Worm (Caenorhabditis elegans) whole organism, young adult: ENCODE data around the gene mrpl-48.

Source experiments
- C06A6.2 ChIP-seq: fragments of 200-800 bp; sonication (Bioruptor generic); conservative IDR thresholded peaks from 2 replicates; pipeline ENCODE4 v1.3.6; 2022; ENCODE audit warnings: missing genetic modification characterization, missing compliant biosample characterization
- Y79H2A.3 ChIP-seq: fragments of 200-800 bp; sonication (Bioruptor generic); conservative IDR thresholded peaks from 2 replicates; pipeline ENCODE4 v1.3.6; 2022; ENCODE audit warnings: missing genetic modification reagents, missing genetic modification characterization, missing compliant biosample characterization
- ama-1 ChIP-seq, 3 experiments: fragments of 150-350 bp in 1 of 3; sonication (generic microtip) in 2 of 3; optimal IDR thresholded peaks; 2 replicates each; lab custom pipeline; 2014 to 2018; ENCODE audit warnings: missing biosample characterization in 2 of 3, missing genetic modification characterization in 2 of 3, missing genetic modification reagents in 2 of 3
- athp-1 ChIP-seq: sonication (generic microtip); optimal IDR thresholded peaks from 2 replicates; lab custom pipeline; 2017; ENCODE audit warnings: mild to moderate bottlenecking, missing genetic modification characterization, missing compliant biosample characterization
- bed-2 ChIP-seq: fragments of 200-800 bp; sonication (Bioruptor generic); IDR thresholded peaks from 2 replicates; pipeline ENCODE4 v1.3.6; 2022; ENCODE audit warnings: missing genetic modification reagents, missing genetic modification characterization, missing compliant biosample characterization
- ccch-3 ChIP-seq: fragments of 200-800 bp; sonication (Bioruptor generic); optimal IDR thresholded peaks from 2 replicates; lab custom pipeline; 2018; ENCODE audit warnings: mild to moderate bottlenecking, missing genetic modification characterization, missing compliant biosample characterization
- ceh-27 ChIP-seq: fragments of 200-800 bp; sonication (Bioruptor generic); optimal IDR thresholded peaks from 2 replicates; lab custom pipeline; 2018; ENCODE audit warnings: mild to moderate bottlenecking, missing genetic modification characterization, moderate library complexity, missing compliant biosample characterization
- die-1 ChIP-seq: sonication (generic microtip); optimal IDR thresholded peaks from 2 replicates; lab custom pipeline; 2016; ENCODE audit warnings: missing genotype, mild to moderate bottlenecking, missing genetic modification characterization, missing compliant biosample characterization
- lag-1 ChIP-seq: fragments of 200-800 bp; sonication (Bioruptor generic); IDR thresholded peaks from 2 replicates; pipeline ENCODE4 v1.3.6; 2022; ENCODE audit warnings: missing genetic modification reagents, missing genetic modification characterization, missing compliant biosample characterization
- lin-35 ChIP-seq, 3 experiments: fragments of 150-350 bp in 2 of 3; sonication (generic microtip) in 1 of 3; optimal IDR thresholded peaks; 2 replicates each; lab custom pipeline; 2014 to 2018; ENCODE audit warnings: missing biosample characterization in 3 of 3, missing genetic modification characterization in 3 of 3, missing genetic modification reagents in 3 of 3
- lir-1 ChIP-seq: fragments of 200-800 bp; sonication (Bioruptor generic); conservative IDR thresholded peaks from 2 replicates; pipeline ENCODE4 v1.3.6; 2022; ENCODE audit warnings: missing genetic modification reagents, missing genetic modification characterization, missing compliant biosample characterization
- mel-28 ChIP-seq: sonication (generic microtip); optimal IDR thresholded peaks from 2 replicates; lab custom pipeline; 2016; ENCODE audit warnings: borderline replicate concordance, mild to moderate bottlenecking, missing genetic modification characterization, missing compliant biosample characterization
- nfyb-1 ChIP-seq: fragments of 200-800 bp; sonication (Bioruptor generic); IDR thresholded peaks from 2 replicates; pipeline ENCODE4 v1.3.6; 2022; ENCODE audit warnings: missing genetic modification reagents, missing genetic modification characterization, missing compliant biosample characterization
- ztf-28 ChIP-seq: fragments of 200-800 bp; sonication (Bioruptor generic); IDR thresholded peaks from 2 replicates; pipeline ENCODE4 v1.3.6; 2022; ENCODE audit warnings: missing genetic modification reagents, missing genetic modification characterization, missing compliant biosample characterization

ce11 chrV:5610186-5610585 is 16.7 kb downstream of the mrpl-48 start:
- no peak for TF ChIP-seq mel-28 (tag; lab: Kevin White, UChicago)
- TF ChIP-seq athp-1: no peak
- TF ChIP-seq ccch-3 (GFP tag; lab: Kevin White, UChicago): no peak
- TF ChIP-seq Y79H2A.3 (GFP tag; lab: Robert Waterston, UW): no peak
- no peak for TF ChIP-seq ztf-28
- TF ChIP-seq die-1 (tag; lab: Kevin White, UChicago): no peak
- no peak for TF ChIP-seq lir-1 (GFP tag; lab: Robert Waterston, UW)
- TF ChIP-seq lin-35 (GFP tag; optimal IDR thresholded peaks at IDR 0.05; lab: Kevin White, UChicago): no peak
- TF ChIP-seq nfyb-1 (GFP tag; lab: Robert Waterston, UW): no peak
- no peak for TF ChIP-seq ama-1 (optimal IDR thresholded peaks at IDR 0.05; lab: Kevin White, UChicago)
- no peak for TF ChIP-seq ama-1 (GFP tag; optimal IDR thresholded peaks at IDR 0.05; lab: Kevin White, UChicago)
- no peak for TF ChIP-seq C06A6.2 (GFP tag; lab: Robert Waterston, UW)
- no peak for TF ChIP-seq ceh-27 (GFP tag; lab: Kevin White, UChicago)
- no peak for TF ChIP-seq lag-1 (GFP tag; lab: Robert Waterston, UW)
- no peak for TF ChIP-seq bed-2 (GFP tag; lab: Robert Waterston, UW)
